Fruit fly (Drosophila melanogaster): ENCODE results near the gene fon.

DNA sequence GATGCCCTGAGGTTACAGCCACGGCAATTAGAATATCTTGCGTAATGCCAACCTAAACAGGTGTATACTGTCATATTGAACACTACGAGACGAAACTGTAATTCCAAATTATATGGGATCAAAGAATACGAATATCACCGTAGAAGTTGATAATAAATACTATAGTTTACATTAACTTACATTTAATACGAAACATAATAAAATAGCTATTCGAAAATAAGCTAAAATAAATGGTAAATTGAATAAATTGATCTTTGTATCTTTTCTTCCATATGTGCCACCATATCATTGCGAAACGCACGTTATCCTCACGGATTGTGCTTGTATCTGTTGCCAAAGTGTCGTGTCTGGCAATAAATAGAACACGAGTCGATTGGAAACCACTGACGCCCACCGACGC, 29.9 kb upstream of the fon start:
- TF ChIP-seq CG9948 (tag; optimal IDR thresholded peaks at IDR 0.05) (no peak), CG8159 (tag; optimal IDR thresholded peaks at IDR 0.05) (no peak), CG4496 (GFP tag; IDR thresholded peaks at IDR 0.05) (no peak), CG10348 (GFP tag; IDR thresholded peaks at IDR 0.05) (no peak), CG8301 (tag; optimal IDR thresholded peaks at IDR 0.05) (no peak), CG34367 (tag; optimal IDR thresholded peaks at IDR 0.05) (no peak)
